Fruit fly (Drosophila melanogaster): Measurements from ENCODE around the gene Cyp6d5.

DNA sequence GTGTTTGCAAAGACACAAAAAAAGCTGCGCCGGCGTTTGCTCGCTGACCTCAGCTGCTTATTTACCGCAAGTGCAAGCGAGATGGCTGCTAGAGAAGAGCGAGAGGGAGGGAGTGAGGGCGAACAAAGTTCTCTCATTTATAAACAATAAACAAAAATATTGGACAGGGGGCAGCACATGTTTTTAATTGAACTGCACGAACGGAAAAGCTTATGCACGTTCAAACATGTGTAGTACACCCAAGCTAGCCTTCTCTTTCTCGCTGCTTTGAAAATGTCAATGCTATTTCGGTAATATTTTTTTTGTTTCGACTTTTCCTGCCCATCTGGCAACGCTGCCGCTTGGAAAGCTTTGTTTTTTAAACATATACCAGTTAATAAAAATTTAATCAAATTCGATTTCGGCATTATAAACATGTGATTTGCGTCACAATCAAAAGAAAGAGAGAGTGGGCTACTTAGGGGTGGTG is 4.1 kb upstream of the Cyp6d5 start:
- TF ChIP-seq ttk (GFP tag; IDR thresholded peaks at IDR 0.05) (no peak), Dip3 (GFP tag; optimal IDR thresholded peaks at IDR 0.05) (peak; percentile 56)

All from whole organism, embryonic.